Worm (Caenorhabditis elegans) whole organism, early embryonic: ENCODE data around the gene abts-4.

Experiments used
- ama-1 ChIP-seq: fragments of 150-350 bp; optimal IDR thresholded peaks from 2 replicates; lab custom pipeline; 2014
- tbx-11 ChIP-seq: fragments of 200-800 bp; sonication (Bioruptor generic); IDR thresholded peaks from 2 replicates; pipeline ENCODE4 v1.3.6; 2022; ENCODE audit warnings: missing genetic modification characterization, missing compliant biosample characterization

ce11 chrX:6744978-6745377 lies 16.6 kb downstream of the abts-4 start:
- no peak for TF ChIP-seq ama-1 (lab: Kevin White, UChicago)
- no peak for TF ChIP-seq tbx-11 (GFP tag; lab: Robert Waterston, UW)
